Worm (Caenorhabditis elegans) whole organism, L3 larva: ENCODE results near the gene F35G12.5.

Source experiments
- R02D3.7 ChIP-seq: fragments of 150-350 bp; optimal IDR thresholded peaks from 2 replicates; lab custom pipeline; 2014; ENCODE audit warnings: missing biosample characterization, missing genetic modification characterization
- lin-15B ChIP-seq: fragments of 150-350 bp; optimal IDR thresholded peaks from 2 replicates; lab custom pipeline; 2014; ENCODE audit warnings: missing biosample characterization, missing genetic modification characterization
- nhr-12 ChIP-seq: fragments of 150-350 bp; optimal IDR thresholded peaks from 2 replicates; lab custom pipeline; 2014; ENCODE audit warnings: missing biosample characterization, missing genetic modification characterization
- nhr-28 ChIP-seq: fragments of 150-350 bp; optimal IDR thresholded peaks from 2 replicates; lab custom pipeline; 2014; ENCODE audit warnings: missing biosample characterization, missing genetic modification characterization
- skn-1 ChIP-seq: fragments of 150-350 bp; optimal IDR thresholded peaks from 2 replicates; lab custom pipeline; 2014; ENCODE audit warnings: missing biosample characterization, missing genetic modification characterization
- unc-39 ChIP-seq: sonication (generic microtip); optimal IDR thresholded peaks from 4 replicates; lab custom pipeline; 2017; ENCODE audit warnings: missing biosample characterization, missing genetic modification characterization

DNA sequence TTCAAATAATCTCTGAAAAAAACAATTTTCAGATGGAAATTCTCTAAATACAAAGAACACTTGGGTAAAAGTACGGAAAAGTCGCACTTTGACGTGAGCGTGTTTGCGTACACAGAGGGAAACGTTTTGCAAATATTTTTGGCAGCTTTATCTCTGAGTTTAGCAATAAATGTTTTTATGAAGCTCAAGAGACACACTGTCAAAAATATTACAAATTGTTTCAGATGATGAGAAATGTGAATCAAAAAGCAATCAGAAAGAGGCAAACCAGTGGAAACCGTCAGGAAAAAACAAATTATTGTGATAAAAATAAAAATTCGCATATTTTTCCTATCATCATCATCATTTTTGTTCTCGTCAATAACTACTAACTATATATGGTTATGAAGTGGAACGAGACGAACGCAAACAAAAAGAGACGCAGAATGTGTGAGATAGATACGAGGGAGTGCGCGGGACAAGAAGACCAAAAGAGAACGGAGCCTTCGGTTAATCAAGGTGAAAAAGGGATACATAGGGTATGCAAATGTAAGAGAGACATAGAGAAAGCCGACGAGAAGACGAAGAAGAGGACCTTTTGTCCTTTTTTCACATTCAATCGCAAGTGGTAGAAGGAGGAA is 28.5 kb downstream of the F35G12.5 start, which contains the start of gene sel-2:
- TF ChIP-seq unc-39 (tag; lab: Kevin White, UChicago) (no peak), lin-15B (tag; lab: Kevin White, UChicago) (peak; percentile 0), skn-1 (tag; lab: Kevin White, UChicago) (no peak), nhr-12 (tag; lab: Kevin White, UChicago) (no peak), nhr-28 (no peak), R02D3.7 (tag; lab: Kevin White, UChicago) (no peak)
